Worm (Caenorhabditis elegans) whole organism, L4 larva: ENCODE results near the gene C47D12.4.

Source experiments
- ceh-82 ChIP-seq: sonication (generic microtip); optimal IDR thresholded peaks from 2 replicates; lab custom pipeline; 2017; ENCODE audit warnings: missing biosample characterization, missing genetic modification characterization
- hif-1 ChIP-seq, 2 experiments: sonication (generic microtip); optimal IDR thresholded peaks; 2 replicates each; lab custom pipeline; 2016 to 2017; ENCODE audit warnings: missing compliant biosample characterization in 2 of 2, missing genetic modification characterization in 2 of 2, missing genetic modification reagents in 2 of 2, missing genotype in 2 of 2, mild to moderate bottlenecking in 1 of 2
- lin-13 ChIP-seq: fragments of 150-350 bp; optimal IDR thresholded peaks from 2 replicates; lab custom pipeline; 2014; ENCODE audit warnings: missing biosample characterization, missing genetic modification reagents, missing genetic modification characterization
- nhr-11 ChIP-seq: fragments of 150-350 bp; optimal IDR thresholded peaks from 2 replicates; lab custom pipeline; 2014; ENCODE audit warnings: missing biosample characterization, missing genetic modification characterization
- nhr-25 ChIP-seq: sonication (generic microtip); optimal IDR thresholded peaks from 2 replicates; lab custom pipeline; 2017; ENCODE audit warnings: missing genetic modification characterization, mild to moderate bottlenecking, missing compliant biosample characterization, antibody characterized with exemption, moderate library complexity, borderline replicate concordance; ENCODE audit not compliant: insufficient read depth

DNA sequence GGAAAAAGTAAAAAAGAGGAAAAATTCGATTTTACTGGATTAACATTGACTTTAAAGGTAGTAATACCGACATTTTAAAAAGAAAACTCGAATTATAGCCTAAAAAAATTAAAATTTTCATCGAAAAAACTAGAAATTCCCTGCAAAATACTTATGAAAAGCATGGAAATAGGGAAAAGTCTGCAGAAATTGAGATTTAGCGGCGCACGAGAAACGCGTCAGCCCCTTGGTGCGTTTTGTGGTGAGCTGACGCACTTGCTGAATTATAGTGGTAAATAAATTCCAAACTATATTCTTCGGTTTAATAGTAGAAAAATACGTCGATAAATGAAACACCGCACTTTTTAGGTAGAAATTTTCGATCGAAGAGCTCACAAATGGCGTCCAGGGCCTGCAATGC is 12.9 kb downstream of the C47D12.4 start:
- TF ChIP-seq ceh-82 (no peak), hif-1 (tag; optimal IDR thresholded peaks at IDR 0.05; lab: Kevin White, UChicago) (no peak), lin-13 (GFP tag; lab: Kevin White, UChicago) (peak; percentile 29), nhr-25 (no peak), nhr-11 (tag; lab: Kevin White, UChicago) (no peak)
